Fruit fly (Drosophila melanogaster) whole organism, pupa: Measurements from ENCODE around the gene TTLL3A.
A peak's percentile ranks its signal among the peaks of the same experiment; 100 is the strongest.

ENCODE experiments used
- CG14655 ChIP-seq: fragments of 200-800 bp; sonication (Bioruptor generic); optimal IDR thresholded peaks from 3 replicates; lab custom pipeline; 2017; ENCODE audit warnings: mild to moderate bottlenecking, missing biosample characterization, missing genetic modification reagents, missing genetic modification characterization
- CG15710 ChIP-seq: fragments of 200-800 bp; sonication (Bioruptor generic); optimal IDR thresholded peaks from 2 replicates; lab custom pipeline; 2018; ENCODE audit warnings: missing biosample characterization, mild to moderate bottlenecking, missing genetic modification characterization, moderate library complexity
- CG17806 ChIP-seq: fragments of 200-800 bp; sonication (Bioruptor generic); optimal IDR thresholded peaks from 2 replicates; lab custom pipeline; 2018; ENCODE audit warnings: missing biosample characterization, mild to moderate bottlenecking, missing genetic modification characterization, moderate library complexity
- CG32121 ChIP-seq: fragments of 200-800 bp; sonication (Bioruptor generic); IDR thresholded peaks from 2 replicates; pipeline ENCODE4 v1.3.6; 2022; ENCODE audit warnings: missing biosample characterization, missing genetic modification characterization
- CG4496 ChIP-seq: fragments of 200-800 bp; sonication (Bioruptor generic); IDR thresholded peaks from 3 replicates; pipeline ENCODE4 v1.3.6; 2022; ENCODE audit warnings: missing biosample characterization, missing genetic modification characterization
- CG8159 ChIP-seq: fragments of 200-800 bp; sonication (Bioruptor generic); optimal IDR thresholded peaks from 3 replicates; lab custom pipeline; 2018; ENCODE audit warnings: missing biosample characterization, mild to moderate bottlenecking, missing genetic modification characterization, moderate library complexity
- CG8301 ChIP-seq: fragments of 200-800 bp; sonication (Bioruptor generic); optimal IDR thresholded peaks from 2 replicates; lab custom pipeline; 2018; ENCODE audit warnings: missing biosample characterization, mild to moderate bottlenecking, missing genetic modification characterization
- CG9948 ChIP-seq: fragments of 200-800 bp; sonication (Bioruptor generic); optimal IDR thresholded peaks from 2 replicates; lab custom pipeline; 2018; ENCODE audit warnings: missing biosample characterization, mild to moderate bottlenecking, missing genetic modification characterization, moderate library complexity
- D1 ChIP-seq: fragments of 200-800 bp; sonication (Bioruptor generic); optimal IDR thresholded peaks from 2 replicates; lab custom pipeline; 2018; ENCODE audit warnings: missing biosample characterization, mild to moderate bottlenecking, missing genetic modification characterization, moderate library complexity
- EcR ChIP-seq: fragments of 200-800 bp; sonication (Bioruptor generic); optimal IDR thresholded peaks from 3 replicates; lab custom pipeline; 2019; ENCODE audit warnings: missing biosample characterization, missing genetic modification characterization, mild to moderate bottlenecking, moderate library complexity, missing genetic modification reagents
- Ets98B ChIP-seq: fragments of 200-800 bp; sonication (Bioruptor generic); IDR thresholded peaks from 2 replicates; pipeline ENCODE4 v1.3.6; 2022; ENCODE audit warnings: missing biosample characterization, missing genetic modification characterization
- Snoo ChIP-seq: fragments of 200-800 bp; sonication (Bioruptor generic); optimal IDR thresholded peaks from 3 replicates; lab custom pipeline; 2017; ENCODE audit warnings: missing biosample characterization, mild to moderate bottlenecking, missing genetic modification characterization, inconsistent platforms
- fd96Ca ChIP-seq: fragments of 200-800 bp; sonication (Bioruptor generic); IDR thresholded peaks from 3 replicates; pipeline ENCODE4 v1.3.6; 2022; ENCODE audit warnings: missing biosample characterization, missing genetic modification characterization

DNA sequence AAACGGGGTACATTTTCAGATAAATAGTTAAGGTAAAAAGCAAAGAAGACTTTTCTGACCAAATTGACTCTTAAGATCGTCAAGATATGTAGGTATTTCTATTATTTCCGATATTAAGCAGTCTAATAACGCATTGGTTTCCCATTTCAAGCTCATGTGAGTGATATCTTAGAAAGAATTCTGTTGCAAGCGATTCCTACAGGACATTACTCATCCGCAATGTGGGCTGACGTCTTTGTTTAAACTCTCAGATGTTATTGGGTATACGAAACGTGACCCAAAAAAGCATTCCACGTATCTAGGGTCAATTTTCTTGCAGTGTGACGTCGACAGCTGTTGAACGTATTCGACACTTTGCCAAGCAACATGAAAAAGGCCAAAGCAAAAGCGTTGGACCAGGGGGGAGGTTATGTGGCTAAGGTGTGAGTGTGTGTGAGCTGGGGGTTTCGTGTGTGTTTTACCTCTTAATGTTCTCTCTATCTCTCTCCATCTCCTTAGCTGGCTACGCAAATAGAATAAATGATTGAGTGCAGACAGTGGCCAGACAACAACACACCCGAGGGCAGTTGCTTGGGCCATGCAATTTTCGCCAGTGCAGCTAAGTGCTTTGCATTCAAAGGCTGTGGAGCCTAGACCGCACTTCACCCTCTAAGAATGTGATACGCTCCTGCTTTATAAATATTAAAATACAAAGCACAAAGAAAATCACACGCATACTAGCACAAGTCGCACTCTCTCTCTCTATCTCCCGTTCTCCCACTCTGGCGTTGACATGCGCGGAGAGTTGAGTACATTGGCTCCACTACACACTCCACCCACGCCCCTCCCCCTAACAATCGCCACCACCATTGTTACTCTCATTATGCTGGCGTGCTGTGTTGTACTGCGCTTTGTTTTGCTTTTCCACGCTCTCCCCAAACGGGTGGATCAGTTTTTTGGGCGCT lies 47.3 kb upstream of the TTLL3A start:
- TF ChIP-seq CG8301 (tag; lab: Kevin White, UChicago), result peak; percentile 97
- peak; percentile 90 for TF ChIP-seq Snoo (tag; lab: Kevin White, UChicago)
- peak; percentile 83 for TF ChIP-seq CG17806 (tag; lab: Kevin White, UChicago)
- TF ChIP-seq EcR (GFP tag; lab: Kevin White, UChicago), result peak; percentile 90
- TF ChIP-seq D1, result peak; percentile 91
- TF ChIP-seq fd96Ca (GFP tag; lab: Robert Waterston, UW), result peak; percentile 94
- TF ChIP-seq CG32121 (GFP tag; lab: Robert Waterston, UW), result peak; percentile 89
- peak; percentile 97 for TF ChIP-seq CG14655
- peak; percentile 95 for TF ChIP-seq CG8159 (tag; lab: Kevin White, UChicago)
- TF ChIP-seq CG15710 (tag; lab: Kevin White, UChicago), result peak; percentile 94
- TF ChIP-seq CG9948 (tag; lab: Kevin White, UChicago), result peak; percentile 93
- TF ChIP-seq Ets98B, result peak; percentile 96
- peak; percentile 94 for TF ChIP-seq CG4496 (GFP tag; lab: Robert Waterston, UW)
